Worm (Caenorhabditis elegans) whole organism, late embryonic: ENCODE results near the gene mig-2.

Experiments used
- C08G9.2 ChIP-seq: sonication (generic microtip); optimal IDR thresholded peaks from 2 replicates; lab custom pipeline; 2016; ENCODE audit warnings: mild to moderate bottlenecking, missing genetic modification characterization, moderate library complexity, missing compliant biosample characterization
- C38D4.7 ChIP-seq: fragments of 200-800 bp; sonication (Bioruptor generic); optimal IDR thresholded peaks from 2 replicates; lab custom pipeline; 2018; ENCODE audit warnings: mild to moderate bottlenecking, missing genetic modification characterization, moderate library complexity, missing compliant biosample characterization
- ahr-1 ChIP-seq: sonication (generic microtip); optimal IDR thresholded peaks from 2 replicates; lab custom pipeline; 2016; ENCODE audit warnings: missing genetic modification characterization, missing compliant biosample characterization
- ceh-14 ChIP-seq: sonication (generic microtip); optimal IDR thresholded peaks from 2 replicates; lab custom pipeline; 2016; ENCODE audit warnings: missing genotype, missing genetic modification characterization, missing compliant biosample characterization
- ceh-18 ChIP-seq: sonication (generic microtip); optimal IDR thresholded peaks from 2 replicates; lab custom pipeline; 2016; ENCODE audit warnings: missing genetic modification characterization, missing compliant biosample characterization
- ceh-22 ChIP-seq: sonication (generic microtip); optimal IDR thresholded peaks from 2 replicates; lab custom pipeline; 2017; ENCODE audit warnings: missing biosample characterization, missing genetic modification characterization
- ceh-48 ChIP-seq: sonication (generic microtip); optimal IDR thresholded peaks from 2 replicates; lab custom pipeline; 2016; ENCODE audit warnings: missing genetic modification characterization, inconsistent platforms, missing compliant biosample characterization
- ceh-9 ChIP-seq: sonication (generic microtip); optimal IDR thresholded peaks from 2 replicates; lab custom pipeline; 2016; ENCODE audit warnings: mild to moderate bottlenecking, missing genetic modification characterization, inconsistent platforms, missing compliant biosample characterization
- dve-1 ChIP-seq: sonication (generic microtip); optimal IDR thresholded peaks from 2 replicates; lab custom pipeline; 2017; ENCODE audit warnings: antibody characterized with exemption, mild to moderate bottlenecking, missing genetic modification characterization, missing compliant biosample characterization
- elt-4 ChIP-seq: sonication (generic microtip); optimal IDR thresholded peaks from 2 replicates; lab custom pipeline; 2016; ENCODE audit warnings: missing genetic modification characterization, missing compliant biosample characterization
- eyg-1 ChIP-seq: sonication (generic microtip); optimal IDR thresholded peaks from 2 replicates; lab custom pipeline; 2016; ENCODE audit warnings: missing genotype, missing genetic modification characterization, missing compliant biosample characterization
- gmeb-2 ChIP-seq: sonication (generic microtip); optimal IDR thresholded peaks from 2 replicates; lab custom pipeline; 2016; ENCODE audit warnings: missing genetic modification characterization, inconsistent platforms, missing compliant biosample characterization
- hlh-30 ChIP-seq: sonication (generic microtip); optimal IDR thresholded peaks from 2 replicates; lab custom pipeline; 2017; ENCODE audit warnings: antibody characterized with exemption, missing genetic modification characterization, missing compliant biosample characterization; ENCODE audit not compliant: insufficient read depth
- hlh-6 ChIP-seq: sonication (generic microtip); optimal IDR thresholded peaks from 2 replicates; lab custom pipeline; 2016; ENCODE audit warnings: missing genotype, missing genetic modification characterization, missing compliant biosample characterization
- lin-11 ChIP-seq: fragments of 200-800 bp; sonication (Bioruptor generic); optimal IDR thresholded peaks from 2 replicates; lab custom pipeline; 2018; ENCODE audit warnings: mild to moderate bottlenecking, missing genetic modification characterization, missing compliant biosample characterization
- nfya-1 ChIP-seq: sonication (generic microtip); optimal IDR thresholded peaks from 2 replicates; lab custom pipeline; 2017; ENCODE audit warnings: missing genetic modification characterization, mild to moderate bottlenecking, missing compliant biosample characterization, antibody characterized with exemption, moderate library complexity
- odd-2 ChIP-seq: sonication (generic microtip); optimal IDR thresholded peaks from 2 replicates; lab custom pipeline; 2017; ENCODE audit warnings: antibody characterized with exemption, mild to moderate bottlenecking, missing genetic modification characterization, missing compliant biosample characterization
- pag-3 ChIP-seq: sonication (generic microtip); optimal IDR thresholded peaks from 2 replicates; lab custom pipeline; 2016; ENCODE audit warnings: missing compliant biosample characterization, missing genetic modification characterization, borderline replicate concordance
- pat-9 ChIP-seq: fragments of 200-800 bp; sonication (Bioruptor generic); optimal IDR thresholded peaks from 2 replicates; lab custom pipeline; 2018; ENCODE audit warnings: mild to moderate bottlenecking, missing genetic modification characterization, moderate library complexity, missing compliant biosample characterization
- pax-1 ChIP-seq: fragments of 150-350 bp; optimal IDR thresholded peaks from 2 replicates; lab custom pipeline; 2014; ENCODE audit warnings: missing biosample characterization, missing genetic modification characterization
- pha-2 ChIP-seq: sonication (generic microtip); optimal IDR thresholded peaks from 2 replicates; lab custom pipeline; 2017; ENCODE audit warnings: mild to moderate bottlenecking, missing genetic modification characterization, missing compliant biosample characterization
- pqm-1 ChIP-seq: sonication (generic microtip); optimal IDR thresholded peaks from 2 replicates; lab custom pipeline; 2016; ENCODE audit warnings: missing genetic modification characterization, missing compliant biosample characterization
- rnt-1 ChIP-seq: sonication (generic microtip); optimal IDR thresholded peaks from 2 replicates; lab custom pipeline; 2016; ENCODE audit warnings: missing genetic modification characterization, missing compliant biosample characterization
- sdc-2 ChIP-seq: sonication (generic microtip); optimal IDR thresholded peaks from 2 replicates; lab custom pipeline; 2016; ENCODE audit warnings: missing genotype, missing genetic modification characterization, missing compliant biosample characterization
- sox-2 ChIP-seq: fragments of 200-800 bp; sonication (Bioruptor generic); IDR thresholded peaks from 2 replicates; pipeline ENCODE4 v1.3.6; 2022; ENCODE audit warnings: missing genetic modification reagents, missing genetic modification characterization, missing compliant biosample characterization
- tbx-2 ChIP-seq: sonication (generic microtip); optimal IDR thresholded peaks from 2 replicates; lab custom pipeline; 2016; ENCODE audit warnings: missing genetic modification characterization, missing compliant biosample characterization
- ttx-3 ChIP-seq: sonication (generic microtip); optimal IDR thresholded peaks from 2 replicates; lab custom pipeline; 2016; ENCODE audit warnings: missing genetic modification reagents, missing genetic modification characterization, missing compliant biosample characterization
- unc-42 ChIP-seq: sonication (generic microtip); optimal IDR thresholded peaks from 2 replicates; lab custom pipeline; 2016; ENCODE audit warnings: missing genotype, missing genetic modification characterization, missing compliant biosample characterization
- unc-86 ChIP-seq: sonication (generic microtip); optimal IDR thresholded peaks from 2 replicates; lab custom pipeline; 2016; ENCODE audit warnings: missing genetic modification characterization, missing compliant biosample characterization
- zip-5 ChIP-seq: sonication (generic microtip); optimal IDR thresholded peaks from 2 replicates; lab custom pipeline; 2016; ENCODE audit warnings: missing genetic modification characterization, missing compliant biosample characterization
- ztf-16 ChIP-seq: sonication (generic microtip); optimal IDR thresholded peaks from 2 replicates; lab custom pipeline; 2017; ENCODE audit warnings: missing genetic modification characterization, missing compliant biosample characterization

mig-2 gene

DNA sequence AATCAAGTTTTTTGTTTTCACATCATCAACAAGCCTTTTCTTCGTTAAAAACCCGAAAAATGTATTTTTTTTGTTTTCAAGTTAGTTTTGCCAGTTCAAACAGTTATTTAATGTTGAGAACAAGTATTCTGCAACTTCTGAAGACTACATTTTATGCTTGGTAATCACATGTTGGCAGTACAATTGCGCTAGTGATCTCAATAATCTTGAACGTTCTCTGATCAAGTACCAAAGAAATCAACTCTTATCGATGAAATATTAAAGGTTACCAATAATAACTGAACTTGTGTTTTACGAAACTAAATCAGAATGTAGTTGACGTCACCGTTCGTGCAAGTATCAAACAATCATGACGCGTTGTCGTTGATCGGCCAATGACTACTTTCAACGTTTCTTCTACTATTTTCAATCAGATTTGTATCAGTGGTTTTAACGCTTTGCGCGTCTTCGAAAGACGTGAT lies 14.8 kb upstream of the mig-2 start, which contains the start of gene C35C5.8:
Gene C35C5.8, plus strand, starts transcription at position 51 of the 461 bp plus-strand sequence.
- no peak for TF ChIP-seq ceh-9 (tag; lab: Kevin White, UChicago)
- TF ChIP-seq hlh-6, result no peak
- TF ChIP-seq C08G9.2 (tag; lab: Kevin White, UChicago), result no peak

DNA sequence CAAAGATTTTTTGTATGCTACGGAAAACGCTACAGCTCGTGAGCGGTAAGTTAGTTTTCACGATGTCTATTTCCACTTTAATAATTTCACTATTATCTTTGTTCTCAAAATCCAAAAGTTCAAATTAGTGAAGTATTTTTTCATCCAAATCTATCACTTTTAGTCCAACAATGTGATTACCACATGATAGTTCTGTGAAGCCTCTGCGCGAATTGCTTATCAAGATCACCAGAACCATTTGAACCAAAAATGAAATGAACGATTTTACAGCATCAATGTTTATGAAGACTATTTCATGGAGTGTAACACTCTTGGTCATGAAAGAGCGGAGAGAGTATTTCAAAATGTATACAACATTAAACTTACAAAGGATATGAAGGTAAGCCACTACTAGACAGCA lies 14.0 kb upstream of the mig-2 start:
- TF ChIP-seq gmeb-2 (no peak), C38D4.7 (GFP tag; lab: Kevin White, UChicago) (no peak), sox-2 (GFP tag; lab: Robert Waterston, UW) (no peak), ceh-14 (no peak), elt-4 (tag; lab: Kevin White, UChicago) (no peak), ceh-48 (no peak), sdc-2 (tag; lab: Kevin White, UChicago) (no peak), pax-1 (tag; lab: Kevin White, UChicago) (no peak), ahr-1 (tag; lab: Kevin White, UChicago) (no peak), odd-2 (tag; lab: Kevin White, UChicago) (no peak), ttx-3 (tag; lab: Kevin White, UChicago) (no peak), ztf-16 (tag; lab: Kevin White, UChicago) (no peak), eyg-1 (tag; lab: Kevin White, UChicago) (no peak), pag-3 (no peak), dve-1 (tag; lab: Kevin White, UChicago) (no peak), hlh-6 (no peak), ceh-18 (tag; lab: Kevin White, UChicago) (no peak), pat-9 (no peak), hlh-30 (tag; lab: Kevin White, UChicago) (no peak), unc-42 (no peak)

- no peak for TF ChIP-seq C38D4.7 (GFP tag; lab: Kevin White, UChicago)
- TF ChIP-seq ceh-48, result no peak
- no peak for TF ChIP-seq tbx-2 (tag; lab: Kevin White, UChicago)
- TF ChIP-seq odd-2 (tag; lab: Kevin White, UChicago), result no peak
- no peak for TF ChIP-seq zip-5 (tag; lab: Kevin White, UChicago)
- no peak for TF ChIP-seq pax-1 (tag; lab: Kevin White, UChicago)
- no peak for TF ChIP-seq nfya-1
- no peak for TF ChIP-seq pqm-1 (tag; lab: Kevin White, UChicago)
- no peak for TF ChIP-seq ceh-22 (tag; lab: Kevin White, UChicago)
These were observed 12.0 kb upstream of the mig-2 start, which contains the start of gene C35C5.9 for ce11 chrX:11536408-11536807. Gene C35C5.9, plus strand, starts transcription at chrX:11536568.

DNA sequence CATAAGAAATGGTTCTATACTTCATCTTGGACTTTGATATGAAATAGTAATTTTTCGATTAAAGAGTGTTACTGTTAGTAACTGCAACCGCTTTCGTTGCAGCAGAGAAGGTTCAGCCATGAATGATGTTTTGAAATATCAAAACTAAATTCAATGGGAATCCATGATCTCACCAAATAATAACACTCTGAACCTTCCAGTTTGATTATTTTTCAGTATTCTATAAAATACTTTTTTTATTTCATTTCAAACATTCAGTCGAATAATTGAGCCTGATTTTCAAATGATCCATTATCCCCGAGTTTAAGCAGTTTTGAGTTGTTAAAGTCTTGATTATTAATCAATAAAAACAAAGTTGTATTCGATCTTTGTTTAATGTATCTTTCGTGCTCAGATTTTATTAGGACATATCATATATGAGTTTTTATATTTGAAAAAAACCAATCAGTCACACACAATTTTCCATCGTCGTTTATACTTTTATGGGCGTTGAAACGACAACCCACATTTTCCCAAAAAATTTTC lies 11.1 kb upstream of the mig-2 start, which contains the start of gene gcp-2.2:
Gene gcp-2.2, plus strand, starts transcription at position 475 of the 525 bp plus-strand sequence.
- no peak for TF ChIP-seq rnt-1
- TF ChIP-seq unc-86 (tag; lab: Kevin White, UChicago), result no peak
- no peak for TF ChIP-seq pat-9
- TF ChIP-seq, all 69 proteins: peak for 0

DNA sequence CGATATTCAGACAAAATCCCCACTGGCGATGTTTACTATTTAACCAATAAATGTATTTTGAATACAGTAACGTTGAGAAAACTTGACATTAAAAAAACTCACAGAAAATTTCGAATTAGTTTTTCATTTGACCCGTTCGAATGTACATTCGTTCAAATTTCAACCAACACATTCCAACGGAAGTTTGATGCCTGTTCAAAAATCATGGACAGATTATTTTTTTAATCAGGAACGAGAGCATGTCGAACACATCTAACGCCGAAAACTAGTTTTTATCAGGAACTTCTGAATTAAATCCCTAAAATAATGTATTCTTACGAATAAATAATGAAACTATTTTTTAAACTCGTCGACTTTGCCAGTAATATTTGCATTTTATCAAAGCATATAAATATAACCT lies 6.7 kb upstream of the mig-2 start:
- TF ChIP-seq lin-11 (tag; lab: Kevin White, UChicago) (no peak), hlh-30 (tag; lab: Kevin White, UChicago) (no peak), gmeb-2 (no peak), pha-2 (tag; lab: Kevin White, UChicago) (no peak)
- TF ChIP-seq, all 69 proteins: peak for 0
